Fruit fly (Drosophila melanogaster) whole organism, embryonic: ENCODE results near the gene jdp.

Experiments
- ATbp ChIP-seq: fragments of 200-800 bp; sonication (Bioruptor generic); optimal IDR thresholded peaks from 2 replicates; lab custom pipeline; 2017; ENCODE audit warnings: missing biosample characterization, mild to moderate bottlenecking, missing genetic modification characterization, missing genetic modification reagents
- CG1024 ChIP-seq: fragments of 200-800 bp; sonication (Bioruptor generic); IDR thresholded peaks from 2 replicates; pipeline ENCODE4 v1.3.6; 2022; ENCODE audit warnings: missing biosample characterization, missing genetic modification characterization
- CG12299 ChIP-seq: fragments of 200-800 bp; sonication (Bioruptor generic); optimal IDR thresholded peaks from 2 replicates; lab custom pipeline; 2018; ENCODE audit warnings: missing biosample characterization, mild to moderate bottlenecking, missing genetic modification characterization
- CG13287 ChIP-seq: fragments of 200-800 bp; sonication (Bioruptor generic); IDR thresholded peaks from 2 replicates; pipeline ENCODE4 v1.3.6; 2022; ENCODE audit warnings: missing biosample characterization, missing genetic modification characterization; ENCODE audit not compliant: partially characterized antibody
- CG13894 ChIP-seq: fragments of 200-800 bp; sonication (Bioruptor generic); optimal IDR thresholded peaks from 3 replicates; lab custom pipeline; 2018; ENCODE audit warnings: missing biosample characterization, mild to moderate bottlenecking, missing genetic modification characterization, moderate library complexity
- CG15269 ChIP-seq: fragments of 200-800 bp; sonication (Bioruptor generic); optimal IDR thresholded peaks from 2 replicates; lab custom pipeline; 2018; ENCODE audit warnings: missing biosample characterization, mild to moderate bottlenecking, missing genetic modification characterization, moderate library complexity
- CG15514 ChIP-seq: fragments of 200-800 bp; sonication (Bioruptor generic); optimal IDR thresholded peaks from 3 replicates; lab custom pipeline; 2017; ENCODE audit warnings: missing biosample characterization, missing genetic modification characterization, mild to moderate bottlenecking, moderate library complexity, missing genetic modification reagents
- CG16813 ChIP-seq: fragments of 200-800 bp; sonication (Bioruptor generic); IDR thresholded peaks from 3 replicates; pipeline ENCODE4 v1.3.6; 2022; ENCODE audit warnings: missing biosample characterization, missing genetic modification characterization; ENCODE audit not compliant: partially characterized antibody
- CG18476 ChIP-seq: fragments of 200-800 bp; sonication (Bioruptor generic); optimal IDR thresholded peaks from 2 replicates; lab custom pipeline; 2016; ENCODE audit warnings: missing biosample characterization, mild to moderate bottlenecking, missing genetic modification characterization
- CG30020 ChIP-seq: fragments of 200-800 bp; optimal IDR thresholded peaks from 2 replicates; lab custom pipeline; 2019; ENCODE audit warnings: missing biosample characterization, mild to moderate bottlenecking, missing genetic modification characterization, moderate library complexity
- CG3065 ChIP-seq: fragments of 200-800 bp; sonication (Bioruptor generic); optimal IDR thresholded peaks from 2 replicates; lab custom pipeline; 2016; ENCODE audit warnings: missing biosample characterization, missing genetic modification characterization
- CG31365 ChIP-seq: fragments of 200-800 bp; sonication (Bioruptor generic); optimal IDR thresholded peaks from 2 replicates; lab custom pipeline; 2018; ENCODE audit warnings: missing biosample characterization, mild to moderate bottlenecking, missing genetic modification characterization
- CG31441 ChIP-seq: fragments of 200-800 bp; sonication (Bioruptor generic); IDR thresholded peaks from 2 replicates; pipeline ENCODE4 v1.3.6; 2022; ENCODE audit warnings: missing biosample characterization, missing genetic modification characterization
- CG32772 ChIP-seq: fragments of 200-800 bp; sonication (Bioruptor generic); IDR thresholded peaks from 2 replicates; pipeline ENCODE4 v1.3.6; 2022; ENCODE audit warnings: missing biosample characterization, missing genetic modification characterization
- CG33213 ChIP-seq: fragments of 200-800 bp; sonication (Bioruptor generic); optimal IDR thresholded peaks from 3 replicates; lab custom pipeline; 2016; ENCODE audit warnings: missing biosample characterization, missing genetic modification characterization
- CG34422 ChIP-seq: fragments of 200-800 bp; sonication (Bioruptor generic); IDR thresholded peaks from 3 replicates; pipeline ENCODE4 v1.3.6; 2022; ENCODE audit warnings: missing biosample characterization, missing genetic modification characterization
- CG4707 ChIP-seq: fragments of 200-800 bp; sonication (Bioruptor generic); optimal IDR thresholded peaks from 2 replicates; lab custom pipeline; 2018; ENCODE audit warnings: missing biosample characterization, mild to moderate bottlenecking, missing genetic modification characterization, moderate library complexity
- CG6689 ChIP-seq: fragments of 200-800 bp; sonication (Bioruptor generic); IDR thresholded peaks from 2 replicates; pipeline ENCODE4 v1.3.6; 2022; ENCODE audit warnings: missing biosample characterization, missing genetic modification characterization
- CG6791 ChIP-seq: fragments of 200-800 bp; sonication (Bioruptor generic); IDR thresholded peaks from 3 replicates; pipeline ENCODE4 v1.3.6; 2022; ENCODE audit warnings: missing biosample characterization, missing genetic modification characterization; ENCODE audit not compliant: partially characterized antibody
- CG7357 ChIP-seq: fragments of 200-800 bp; sonication (Bioruptor generic); IDR thresholded peaks from 3 replicates; pipeline ENCODE4 v1.3.6; 2022; ENCODE audit warnings: missing biosample characterization, missing genetic modification characterization
- D19B ChIP-seq: fragments of 200-800 bp; sonication (Bioruptor generic); optimal IDR thresholded peaks from 2 replicates; lab custom pipeline; 2017; ENCODE audit warnings: missing biosample characterization, mild to moderate bottlenecking, missing genetic modification characterization
- HmgZ ChIP-seq: fragments of 200-800 bp; sonication (Bioruptor generic); optimal IDR thresholded peaks from 2 replicates; lab custom pipeline; 2018; ENCODE audit warnings: missing biosample characterization, mild to moderate bottlenecking, missing genetic modification characterization
- Hr39 ChIP-seq: fragments of >200 bp; optimal IDR thresholded peaks from 2 replicates; lab custom pipeline; 2017
- Oli ChIP-seq: fragments of 200-800 bp; sonication (Bioruptor generic); optimal IDR thresholded peaks from 2 replicates; lab custom pipeline; 2018; ENCODE audit warnings: missing biosample characterization, mild to moderate bottlenecking, missing genetic modification characterization, moderate library complexity
- Pdp1 ChIP-seq, 2 experiments: fragments of 200-800 bp; sonication (Bioruptor generic); optimal IDR thresholded peaks; 3 replicates each; lab custom pipeline; 2016; ENCODE audit warnings: missing biosample characterization in 2 of 2, missing genetic modification characterization in 2 of 2, mild to moderate bottlenecking in 1 of 2, moderate library complexity in 1 of 2
- ab ChIP-seq: fragments of 200-800 bp; sonication (Bioruptor generic); optimal IDR thresholded peaks from 2 replicates; lab custom pipeline; 2016; ENCODE audit warnings: missing biosample characterization, missing genetic modification characterization
- ac ChIP-seq: fragments of 200-800 bp; sonication (Bioruptor generic); optimal IDR thresholded peaks from 3 replicates; lab custom pipeline; 2017; ENCODE audit warnings: missing biosample characterization, mild to moderate bottlenecking, missing genetic modification characterization
- amos ChIP-seq: fragments of 200-800 bp; sonication (Bioruptor generic); IDR thresholded peaks from 2 replicates; pipeline ENCODE4 v1.3.6; 2022; ENCODE audit warnings: missing biosample characterization, missing genetic modification characterization; ENCODE audit not compliant: partially characterized antibody
- az2 ChIP-seq: fragments of 200-800 bp; sonication (Bioruptor generic); optimal IDR thresholded peaks from 3 replicates; lab custom pipeline; 2016; ENCODE audit warnings: missing biosample characterization, missing genetic modification characterization
- bcd ChIP-seq: fragments of 200-800 bp; sonication (Bioruptor generic); optimal IDR thresholded peaks from 2 replicates; lab custom pipeline; 2017; ENCODE audit warnings: missing biosample characterization, mild to moderate bottlenecking, missing genetic modification characterization
- br ChIP-seq: fragments of >200 bp; optimal IDR thresholded peaks from 2 replicates; lab custom pipeline; 2017
- corto ChIP-seq: fragments of 200-800 bp; sonication (Bioruptor generic); optimal IDR thresholded peaks from 2 replicates; lab custom pipeline; 2016; ENCODE audit warnings: missing biosample characterization, mild to moderate bottlenecking, missing genetic modification characterization, moderate library complexity
- cwo ChIP-seq: fragments of 200-800 bp; sonication (Bioruptor generic); optimal IDR thresholded peaks from 3 replicates; lab custom pipeline; 2017; ENCODE audit warnings: missing biosample characterization, missing genetic modification characterization, mild to moderate bottlenecking, moderate library complexity, missing genetic modification reagents
- danr ChIP-seq: fragments of 200-800 bp; sonication (Bioruptor generic); IDR thresholded peaks from 2 replicates; pipeline ENCODE4 v1.3.6; 2022; ENCODE audit warnings: missing biosample characterization, missing genetic modification characterization
- fd3F ChIP-seq: fragments of 200-800 bp; sonication (Bioruptor generic); optimal IDR thresholded peaks from 2 replicates; lab custom pipeline; 2018; ENCODE audit warnings: missing biosample characterization, mild to moderate bottlenecking, missing genetic modification characterization, moderate library complexity
- fru ChIP-seq: fragments of >200 bp; optimal IDR thresholded peaks from 2 replicates; lab custom pipeline; 2017
- gcm2 ChIP-seq: fragments of 200-800 bp; sonication (Bioruptor generic); optimal IDR thresholded peaks from 2 replicates; lab custom pipeline; 2016; ENCODE audit warnings: missing biosample characterization, missing genetic modification characterization
- grau ChIP-seq: fragments of 200-800 bp; optimal IDR thresholded peaks from 3 replicates; lab custom pipeline; 2019; ENCODE audit warnings: missing biosample characterization, mild to moderate bottlenecking, missing genetic modification characterization, moderate library complexity
- insv ChIP-seq, 2 experiments: fragments of 200-800 bp; sonication (Bioruptor generic); optimal IDR thresholded peaks; 3 replicates each; lab custom pipeline; 2016 to 2018; ENCODE audit warnings: missing biosample characterization in 2 of 2, missing genetic modification characterization in 2 of 2
- jigr1 ChIP-seq: fragments of 200-800 bp; sonication (Bioruptor generic); IDR thresholded peaks from 3 replicates; pipeline ENCODE4 v1.3.6; 2022; ENCODE audit warnings: missing biosample characterization, missing genetic modification characterization
- lilli ChIP-seq: fragments of 200-800 bp; sonication (Bioruptor generic); optimal IDR thresholded peaks from 3 replicates; lab custom pipeline; 2016; ENCODE audit warnings: missing biosample characterization, missing genetic modification characterization
- lola ChIP-seq, 3 experiments: fragments of >200 bp in 2 of 3; fragments of 200-800 bp in 1 of 3; sonication (Bioruptor generic) in 1 of 3; optimal IDR thresholded peaks; 2 replicates each; lab custom pipeline; 2017 to 2019; ENCODE audit warnings: missing biosample characterization in 3 of 3, missing genetic modification characterization in 3 of 3, mild to moderate bottlenecking in 1 of 3, moderate library complexity in 1 of 3
- nom ChIP-seq: fragments of 200-800 bp; sonication (Bioruptor generic); optimal IDR thresholded peaks from 2 replicates; lab custom pipeline; 2017; ENCODE audit warnings: missing biosample characterization, missing genetic modification characterization, mild to moderate bottlenecking, moderate library complexity, missing genetic modification reagents
- pb ChIP-seq: fragments of 200-800 bp; sonication (Bioruptor generic); optimal IDR thresholded peaks from 3 replicates; lab custom pipeline; 2016; ENCODE audit warnings: missing biosample characterization, missing genetic modification characterization
- pfk ChIP-seq: fragments of 200-800 bp; sonication (Bioruptor generic); optimal IDR thresholded peaks from 2 replicates; lab custom pipeline; 2018; ENCODE audit warnings: missing biosample characterization, mild to moderate bottlenecking, missing genetic modification characterization, moderate library complexity
- prd ChIP-seq, 3 experiments: fragments of >200 bp in 2 of 3; fragments of 200-800 bp in 1 of 3; sonication (Bioruptor generic) in 1 of 3; optimal IDR thresholded peaks in 2 of 3; IDR thresholded peaks in 1 of 3; 2 replicates in 2 of 3; 3 replicates in 1 of 3; pipeline versions ENCODE4 v1.3.6 to Lab custom; 2017 to 2022; ENCODE audit warnings: missing biosample characterization in 1 of 3, missing genetic modification characterization in 1 of 3
- schlank ChIP-seq: fragments of 200-800 bp; sonication (Bioruptor generic); optimal IDR thresholded peaks from 2 replicates; lab custom pipeline; 2018; ENCODE audit warnings: missing biosample characterization, mild to moderate bottlenecking, missing genetic modification characterization
- slou ChIP-seq: fragments of 200-800 bp; sonication (Bioruptor generic); optimal IDR thresholded peaks from 3 replicates; lab custom pipeline; 2016; ENCODE audit warnings: missing biosample characterization, missing genetic modification characterization
- wor ChIP-seq: fragments of 200-800 bp; sonication (Bioruptor generic); IDR thresholded peaks from 2 replicates; pipeline ENCODE4 v1.3.6; 2022; ENCODE audit warnings: missing biosample characterization, missing genetic modification characterization
- zfh2 ChIP-seq: fragments of 200-800 bp; sonication (Bioruptor generic); optimal IDR thresholded peaks from 2 replicates; lab custom pipeline; 2016; ENCODE audit warnings: missing biosample characterization, missing genetic modification characterization

Gene jdp

DNA sequence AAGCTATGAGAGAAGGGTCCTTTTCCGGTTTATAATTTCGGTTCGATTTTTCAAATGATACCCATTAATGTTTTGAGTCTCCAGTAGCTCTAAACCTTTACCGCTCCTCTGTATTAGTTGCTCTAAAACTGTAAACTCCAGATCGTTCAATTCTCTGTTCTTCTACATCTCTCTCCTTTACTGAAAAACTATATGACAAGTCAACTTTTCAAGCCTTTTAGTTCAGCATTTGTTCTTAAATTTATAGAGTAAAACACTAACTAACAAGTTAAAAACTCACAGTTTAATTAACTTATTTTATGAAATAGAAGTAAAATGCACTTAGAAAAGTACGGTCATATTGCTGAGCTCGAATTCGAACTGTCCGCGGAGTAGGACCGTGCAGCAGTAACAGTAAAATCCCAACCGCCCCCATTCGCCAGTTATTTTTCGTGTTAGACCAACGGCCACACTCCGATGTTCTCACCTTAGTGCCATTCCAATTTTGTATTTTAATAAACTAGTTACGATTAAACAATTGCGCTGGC is 36.0 kb upstream of the jdp start (continued):
- TF ChIP-seq D19B (GFP tag; lab: Kevin White, UChicago): peak; percentile 56
- TF ChIP-seq CG13287 (GFP tag; lab: Robert Waterston, UW): peak; percentile 17; the same call in 1 of the 2 replicates
- TF ChIP-seq HmgZ (tag; lab: Kevin White, UChicago): peak; percentile 18
- no peak for TF ChIP-seq bcd (GFP tag; lab: Kevin White, UChicago)
- no peak for TF ChIP-seq CG30020
- no peak for TF ChIP-seq CG12299 (tag; lab: Kevin White, UChicago)
- no peak for TF ChIP-seq CG34422 (GFP tag; lab: Robert Waterston, UW)
- no peak for TF ChIP-seq cwo (GFP tag; lab: Kevin White, UChicago)
- no peak for TF ChIP-seq CG1024 (GFP tag; lab: Robert Waterston, UW)
- TF ChIP-seq Pdp1 (GFP tag; optimal IDR thresholded peaks at IDR 0.05; lab: Kevin White, UChicago): no peak
- TF ChIP-seq schlank (tag; lab: Kevin White, UChicago): no peak
- no peak for TF ChIP-seq CG32772 (GFP tag; lab: Robert Waterston, UW)
- no peak for TF ChIP-seq lola (GFP tag; optimal IDR thresholded peaks at IDR 0.05; lab: Kevin White, UChicago)
- no peak for TF ChIP-seq br (lab: Kevin White, UChicago)
- no peak for TF ChIP-seq jigr1 (GFP tag; lab: Robert Waterston, UW)
- no peak for TF ChIP-seq nom
- no peak for TF ChIP-seq CG18476
- no peak for TF ChIP-seq zfh2 (GFP tag; lab: Kevin White, UChicago)
- TF ChIP-seq danr (GFP tag; lab: Robert Waterston, UW): no peak
- no peak for TF ChIP-seq grau (tag; lab: Kevin White, UChicago)
- no peak for TF ChIP-seq prd (optimal IDR thresholded peaks at IDR 0.05; lab: Kevin White, UChicago)
- no peak for TF ChIP-seq prd (GFP tag; IDR thresholded peaks at IDR 0.05; lab: Robert Waterston, UW)
- no peak for TF ChIP-seq ab (GFP tag; lab: Kevin White, UChicago)
- no peak for TF ChIP-seq ATbp (GFP tag; lab: Kevin White, UChicago)
- 0 out of 3 replicates have a peak, but pooled peaks have one; percentile 27 for TF ChIP-seq CG7357 (GFP tag; lab: Robert Waterston, UW)
- no peak for TF ChIP-seq wor
- TF ChIP-seq CG6689 (GFP tag; lab: Robert Waterston, UW): no peak
- no peak for TF ChIP-seq ac (GFP tag; lab: Kevin White, UChicago)
- no peak for TF ChIP-seq fru (lab: Kevin White, UChicago)
- TF ChIP-seq CG3065: no peak
- TF ChIP-seq CG31365 (tag; lab: Kevin White, UChicago): no peak
- no peak for TF ChIP-seq gcm2
- TF ChIP-seq amos: peak; percentile 40; the same call in 1 of the 2 replicates
- TF ChIP-seq insv (GFP tag; optimal IDR thresholded peaks at IDR 0.05; lab: Kevin White, UChicago): peak in 1 of 2 experiments; percentile 27
- TF ChIP-seq CG15514 (GFP tag; lab: Kevin White, UChicago): peak; percentile 18
- TF ChIP-seq Hr39: no peak
- TF ChIP-seq pb: no peak
- TF ChIP-seq CG13894 (tag; lab: Kevin White, UChicago): peak; percentile 16
- no peak for TF ChIP-seq pfk
- TF ChIP-seq CG15269 (tag; lab: Kevin White, UChicago): no peak
- TF ChIP-seq CG33213: peak; percentile 46
- TF ChIP-seq slou (GFP tag; lab: Kevin White, UChicago): no peak
- TF ChIP-seq CG31441 (GFP tag; lab: Robert Waterston, UW): no peak
- TF ChIP-seq lilli (GFP tag; lab: Kevin White, UChicago): no peak
- TF ChIP-seq Oli: no peak
- TF ChIP-seq fd3F (GFP tag; lab: Kevin White, UChicago): no peak
- no peak for TF ChIP-seq corto (GFP tag; lab: Kevin White, UChicago)
- no peak for TF ChIP-seq CG4707 (GFP tag; lab: Kevin White, UChicago)
- no peak for TF ChIP-seq az2 (GFP tag; lab: Kevin White, UChicago)
- 0 out of 3 replicates have a peak, but pooled peaks have one; percentile 24 for TF ChIP-seq CG16813 (GFP tag; lab: Robert Waterston, UW)
- TF ChIP-seq CG6791 (GFP tag; lab: Robert Waterston, UW): 0 out of 3 replicates have a peak, but pooled peaks have one; percentile 17
